Worm (Caenorhabditis elegans) whole organism, L2 larva: ENCODE results near the gene col-118.

Experiments
- Y55F3AM.14 ChIP-seq: fragments of 200-800 bp; sonication (Bioruptor generic); optimal IDR thresholded peaks from 2 replicates; lab custom pipeline; 2018; ENCODE audit warnings: mild to moderate bottlenecking, missing genetic modification characterization, missing compliant biosample characterization
- ceh-16 ChIP-seq: fragments of 150-350 bp; optimal IDR thresholded peaks from 2 replicates; lab custom pipeline; 2014; ENCODE audit warnings: missing biosample characterization, missing genetic modification characterization
- elt-3 ChIP-seq: sonication (generic microtip); optimal IDR thresholded peaks from 2 replicates; lab custom pipeline; 2017; ENCODE audit warnings: missing biosample characterization, missing genetic modification characterization
- fos-1 ChIP-seq: fragments of 150-350 bp; optimal IDR thresholded peaks from 2 replicates; lab custom pipeline; 2014; ENCODE audit warnings: missing biosample characterization, missing genetic modification characterization
- mab-5 ChIP-seq: fragments of 150-350 bp; optimal IDR thresholded peaks from 2 replicates; lab custom pipeline; 2014; ENCODE audit warnings: missing biosample characterization, missing genetic modification characterization
- nhr-10 ChIP-seq: sonication (generic microtip); optimal IDR thresholded peaks from 2 replicates; lab custom pipeline; 2017; ENCODE audit warnings: missing biosample characterization, missing genetic modification characterization
- nhr-12 ChIP-seq: fragments of 150-350 bp; optimal IDR thresholded peaks from 2 replicates; lab custom pipeline; 2014; ENCODE audit warnings: missing biosample characterization, missing genetic modification characterization
- unc-62 ChIP-seq: fragments of 150-350 bp; optimal IDR thresholded peaks from 2 replicates; lab custom pipeline; 2014; ENCODE audit warnings: missing biosample characterization, missing genetic modification reagents, missing genetic modification characterization

ce11 chrIV:8822598-8822997 is 25.4 kb upstream of the col-118 start:
- TF ChIP-seq fos-1 (peak; percentile 8), Y55F3AM.14 (no peak), elt-3 (tag; lab: Kevin White, UChicago) (no peak), unc-62 (GFP tag; lab: Kevin White, UChicago) (no peak), mab-5 (tag; lab: Kevin White, UChicago) (no peak), ceh-16 (no peak), nhr-10 (tag; lab: Kevin White, UChicago) (no peak), nhr-12 (tag; lab: Kevin White, UChicago) (no peak)
